Fruit fly (Drosophila melanogaster) whole organism, embryonic: ENCODE results near the gene mad2.
A peak's percentile ranks its signal among the peaks of the same experiment; 100 is the strongest.

Experiments used
- CG14710 ChIP-seq: fragments of 200-800 bp; sonication (Bioruptor generic); optimal IDR thresholded peaks from 3 replicates; lab custom pipeline; 2019; ENCODE audit warnings: missing biosample characterization, mild to moderate bottlenecking, missing genetic modification characterization, moderate library complexity
- CG9817 ChIP-seq: fragments of 200-800 bp; sonication (Bioruptor generic); optimal IDR thresholded peaks from 2 replicates; lab custom pipeline; 2018; ENCODE audit warnings: missing biosample characterization, mild to moderate bottlenecking, missing genetic modification characterization, moderate library complexity
- sens-2 ChIP-seq: fragments of 200-800 bp; sonication (Bioruptor generic); IDR thresholded peaks from 2 replicates; pipeline ENCODE4 v1.3.6; 2022; ENCODE audit warnings: missing biosample characterization, missing genetic modification characterization
- twi ChIP-seq: fragments of 200-800 bp; optimal IDR thresholded peaks from 2 replicates; lab custom pipeline; 2019; ENCODE audit warnings: missing biosample characterization, mild to moderate bottlenecking, missing genetic modification characterization, moderate library complexity

DNA sequence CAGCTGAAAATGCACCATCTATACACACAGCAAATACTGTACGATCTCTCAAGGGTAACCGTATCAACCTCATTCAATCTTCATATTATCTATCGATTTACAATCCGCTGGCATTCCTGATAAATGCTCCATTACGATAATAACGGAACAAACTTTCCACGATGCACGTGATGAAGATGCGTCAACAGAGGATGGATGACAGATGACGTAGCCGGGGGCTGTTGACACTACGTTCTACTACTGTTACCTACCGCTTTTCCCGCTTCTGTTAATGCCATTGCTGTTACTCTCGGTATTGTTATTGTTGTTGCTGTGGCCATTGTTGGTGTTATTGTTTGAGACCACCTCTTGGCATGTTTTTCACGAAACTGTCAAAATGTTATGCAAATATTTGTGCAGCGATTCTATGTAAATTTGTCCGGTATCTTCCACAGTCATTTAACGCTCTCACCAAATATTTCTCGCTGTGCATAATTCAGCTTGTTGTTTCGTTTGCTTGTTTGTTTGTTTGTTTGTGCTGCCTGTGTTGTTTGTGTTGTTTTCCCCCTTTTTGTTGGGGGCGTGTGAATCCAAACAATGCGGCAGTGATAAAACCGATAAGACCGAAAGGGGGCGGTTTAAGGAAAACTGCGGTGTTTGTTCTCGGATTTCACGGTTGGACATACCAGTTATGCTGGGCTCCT, 11.0 kb upstream of the mad2 start:
- TF ChIP-seq twi, result peak; percentile 60
- peak; percentile 89 for TF ChIP-seq CG14710 (tag; lab: Kevin White, UChicago)
- peak; percentile 35 for TF ChIP-seq CG9817
- TF ChIP-seq sens-2, result no peak
